Fruit fly (Drosophila melanogaster) ovary, adult (tissue): Measurements from ENCODE around the gene Lsp1gamma.

ENCODE experiments used
- CG17801 ChIP-seq: fragments of 200-800 bp; optimal IDR thresholded peaks from 2 replicates; lab custom pipeline; 2019; ENCODE audit warnings: missing biosample characterization, mild to moderate bottlenecking, missing genetic modification characterization, moderate library complexity; ENCODE audit not compliant: partially characterized antibody

Lsp1gamma gene

DNA sequence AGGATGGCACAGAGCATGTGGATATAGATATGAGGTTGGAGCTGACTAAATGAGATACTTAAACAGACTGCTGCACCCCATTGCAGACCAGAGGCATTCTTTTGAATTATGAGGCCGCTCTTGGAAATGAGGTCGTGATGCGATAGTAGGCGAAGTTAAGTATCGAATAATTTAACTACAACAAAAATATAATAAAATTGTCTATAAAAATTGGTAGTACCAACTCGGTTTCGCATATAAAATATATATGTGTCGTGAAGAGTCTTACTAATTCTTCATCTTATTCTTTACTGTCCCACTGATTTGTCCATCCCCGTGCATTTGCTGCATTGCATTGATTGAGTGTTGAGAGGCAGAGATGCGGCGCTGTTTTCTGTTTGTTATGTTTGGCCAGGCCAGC lies 6.2 kb upstream of the Lsp1gamma start:
- no peak for TF ChIP-seq CG17801 (GFP tag; lab: Kevin White, UChicago)

DNA sequence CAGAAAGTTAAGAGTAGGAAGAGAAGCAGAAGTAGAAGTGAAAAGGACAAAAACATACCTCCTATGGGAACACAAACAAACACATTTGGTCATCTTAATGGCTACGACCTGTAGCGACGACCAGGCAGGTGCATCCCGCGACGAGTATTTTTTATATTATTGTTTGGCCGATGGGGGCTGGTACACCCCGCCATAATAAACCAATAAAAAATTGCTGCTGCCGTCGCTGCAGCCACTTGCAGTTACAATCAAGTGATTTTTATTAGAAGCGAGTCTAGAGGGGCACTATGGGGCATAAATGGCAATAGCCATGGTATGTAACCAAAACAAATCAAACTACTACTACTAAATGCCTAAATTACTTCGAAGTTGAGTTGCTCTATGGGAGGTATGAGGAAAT lies 5.7 kb upstream of the Lsp1gamma start:
- no peak for TF ChIP-seq CG17801 (GFP tag; lab: Kevin White, UChicago)

DNA sequence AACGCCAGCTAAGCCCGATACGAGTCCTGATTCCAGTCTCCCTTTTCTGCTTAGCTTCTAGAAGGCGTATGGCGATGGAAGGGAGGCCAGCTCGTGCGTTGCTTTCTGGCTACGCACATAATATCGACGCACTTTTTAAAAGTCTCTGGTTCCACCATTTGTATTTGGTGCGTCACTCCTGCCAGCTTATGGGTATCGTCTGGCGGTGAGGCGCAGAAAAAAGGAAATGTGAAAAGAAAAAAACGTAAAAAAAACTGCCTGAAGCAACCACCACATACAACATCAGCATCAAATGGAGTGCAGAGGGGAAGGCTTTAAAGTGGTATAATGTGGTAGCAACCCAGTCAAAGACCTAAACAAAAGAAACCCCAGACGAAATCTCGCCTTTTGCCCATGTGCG lies 3.1 kb downstream of the Lsp1gamma start:
- no peak for TF ChIP-seq CG17801 (GFP tag; lab: Kevin White, UChicago)

DNA sequence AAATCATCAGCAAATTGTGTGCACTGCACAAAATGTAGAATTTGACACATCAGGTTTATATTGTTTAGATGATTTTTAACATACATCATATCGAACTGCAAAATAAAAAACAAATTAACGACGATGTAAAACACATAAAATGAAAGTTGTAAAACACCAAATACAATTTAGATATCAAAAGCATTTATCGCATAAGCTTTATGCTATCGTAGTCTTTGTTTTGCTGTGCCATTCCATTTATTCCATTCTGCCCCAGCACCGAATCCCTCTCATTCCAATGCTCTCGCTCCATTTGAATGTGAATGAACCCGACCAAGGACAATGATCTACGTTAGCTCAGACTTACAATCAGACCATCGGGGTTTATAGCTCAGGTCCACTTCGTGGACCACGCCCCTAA lies 5.0 kb downstream of the Lsp1gamma start:
- no peak for TF ChIP-seq CG17801 (GFP tag; lab: Kevin White, UChicago)

DNA sequence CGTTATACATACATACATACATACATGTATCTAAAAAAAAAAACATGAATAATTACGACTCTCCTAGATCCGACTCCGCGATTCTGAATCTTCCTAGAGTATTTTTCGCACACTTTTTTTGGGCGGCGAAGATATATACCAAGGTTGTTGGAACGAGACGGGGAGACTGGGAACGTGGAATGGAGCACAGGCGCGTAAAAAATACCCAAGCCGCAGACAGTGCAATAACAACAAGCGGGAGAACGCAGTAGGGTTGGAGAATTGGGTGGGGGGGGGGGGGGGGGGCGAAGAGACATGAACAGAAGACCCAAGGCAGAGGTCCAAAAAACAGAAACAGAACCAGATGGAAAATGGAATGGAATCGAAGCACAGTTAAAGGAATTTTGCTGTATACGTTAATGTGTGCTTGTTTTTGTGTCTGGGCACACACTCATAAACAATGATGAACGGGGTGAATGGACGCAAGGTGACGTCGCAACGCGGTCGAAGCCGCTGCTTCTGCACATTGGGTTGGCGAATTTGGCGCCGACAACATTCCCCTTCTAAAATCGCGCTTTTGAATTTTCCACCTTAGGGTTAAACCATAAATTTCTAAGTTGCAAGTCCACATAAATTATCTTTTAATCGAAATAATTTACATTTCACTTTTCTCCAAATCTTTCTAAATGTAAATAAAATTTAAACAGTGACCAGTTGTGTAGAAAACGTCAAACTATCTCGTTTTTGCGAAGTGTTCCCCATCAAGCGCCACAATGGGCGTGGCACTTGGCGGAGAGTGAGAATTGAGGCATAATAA lies 7.3 kb downstream of the Lsp1gamma start:
- TF ChIP-seq CG17801 (GFP tag; lab: Kevin White, UChicago) = no peak

DNA sequence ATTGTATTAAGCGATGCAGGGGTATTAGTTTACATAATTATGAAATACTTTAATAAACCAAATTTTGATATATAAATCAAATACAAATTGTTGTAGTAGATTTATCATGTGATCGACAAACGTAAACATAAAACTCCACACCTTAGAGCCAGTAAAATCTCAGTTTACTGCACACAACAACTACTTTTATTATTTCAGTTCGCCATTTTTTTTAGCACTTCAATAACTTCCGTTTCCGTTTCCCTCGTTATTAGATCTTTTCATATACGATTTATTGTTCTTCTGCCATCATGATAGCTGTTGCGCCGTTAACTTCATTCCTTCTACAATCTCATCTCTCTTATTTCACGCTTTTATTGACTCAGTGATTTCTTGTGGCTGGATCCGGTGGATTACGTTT lies 9.0 kb downstream of the Lsp1gamma start, which contains the start of gene CG13405:
Gene CG13405 (minus strand): TSS at position 101 of the 400 bp plus-strand sequence.
- no peak for TF ChIP-seq CG17801 (GFP tag; lab: Kevin White, UChicago)

DNA sequence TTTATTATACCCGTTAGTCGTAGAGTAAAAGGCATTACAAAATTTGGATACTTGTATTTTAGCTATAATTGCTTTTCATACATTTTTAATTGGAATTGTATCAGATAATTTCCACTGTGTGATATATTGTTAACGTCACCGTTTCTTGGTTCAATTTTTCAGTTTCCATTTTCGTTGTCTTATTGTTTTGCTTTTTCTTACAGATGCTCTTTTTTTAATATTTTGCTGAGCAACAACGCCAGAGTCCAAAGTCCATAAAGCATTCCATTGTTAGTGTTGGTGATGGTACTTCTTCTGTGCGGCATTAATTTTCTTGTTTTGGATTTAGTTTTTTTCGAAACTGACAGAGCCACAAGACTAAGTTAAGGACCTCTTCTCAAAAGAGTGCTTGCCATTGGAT lies 16.7 kb downstream of the Lsp1gamma start:
- TF ChIP-seq CG17801 (GFP tag; lab: Kevin White, UChicago) = peak; percentile 85

DNA sequence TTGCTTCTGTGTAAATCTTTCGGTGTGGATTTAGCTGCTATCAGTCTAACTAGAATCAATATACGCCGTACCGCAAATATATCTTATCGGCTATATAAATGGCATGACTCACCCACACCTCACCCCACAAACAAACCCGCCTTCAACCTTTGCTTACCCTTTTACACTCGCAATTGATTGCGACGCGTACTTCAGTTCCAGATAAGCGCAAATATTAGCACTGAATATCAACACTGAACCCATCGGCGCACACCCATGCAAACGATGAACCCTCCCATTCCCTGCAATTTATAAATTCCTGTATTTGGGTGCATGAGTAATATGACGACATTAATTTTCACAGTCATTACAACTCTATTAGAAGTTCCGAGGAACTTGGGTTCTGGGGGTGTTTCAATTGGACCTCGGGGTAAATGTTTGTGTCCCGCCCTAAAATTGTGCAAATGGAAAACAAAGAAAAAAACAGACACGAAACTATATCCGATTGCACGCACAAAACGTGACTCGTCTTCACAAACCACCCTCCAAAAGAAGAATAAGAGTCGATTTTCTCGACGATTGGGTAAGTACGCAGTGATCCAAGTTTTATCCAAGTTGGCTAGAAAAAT lies 19.1 kb downstream of the Lsp1gamma start:
- no peak for TF ChIP-seq CG17801 (GFP tag; lab: Kevin White, UChicago)

DNA sequence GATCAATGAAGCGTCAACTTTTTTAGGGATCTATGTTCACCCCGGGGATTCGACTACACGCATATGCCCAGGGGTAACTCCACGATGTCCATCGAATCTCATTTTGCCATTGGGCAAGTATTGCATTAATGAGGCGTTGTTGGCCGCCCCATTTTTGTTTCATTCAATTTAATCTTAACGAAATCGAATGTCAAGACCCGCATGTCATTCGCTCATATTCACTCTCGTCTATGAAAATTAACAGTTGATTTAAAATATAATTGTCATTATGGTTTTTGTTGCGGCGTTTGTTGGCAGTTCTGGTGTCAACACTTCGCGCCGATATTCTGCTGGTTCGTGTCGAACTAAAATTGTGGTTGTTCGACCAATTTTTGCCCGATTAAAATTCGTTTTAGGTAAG lies 20.7 kb downstream of the Lsp1gamma start:
- no peak for TF ChIP-seq CG17801 (GFP tag; lab: Kevin White, UChicago)

DNA sequence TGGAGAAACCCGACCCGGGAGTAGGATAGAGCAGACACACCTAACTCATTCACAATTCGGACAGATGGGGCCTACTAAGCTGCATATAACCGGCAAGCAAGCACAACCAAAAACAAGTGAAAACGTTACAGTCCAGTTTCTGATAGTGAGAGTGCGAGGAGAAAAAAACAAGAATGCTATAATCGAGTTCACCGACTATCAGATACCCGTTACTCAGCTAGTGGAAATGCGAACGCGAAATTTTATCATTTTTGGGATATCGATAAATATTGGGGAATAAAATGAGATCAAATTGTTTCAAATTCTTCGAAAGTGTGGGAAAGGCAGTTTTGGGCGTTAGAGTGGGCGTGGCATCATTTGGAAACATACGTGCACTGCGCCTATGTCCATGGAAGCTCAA lies 24.7 kb downstream of the Lsp1gamma start:
- TF ChIP-seq CG17801 (GFP tag; lab: Kevin White, UChicago) = no peak

DNA sequence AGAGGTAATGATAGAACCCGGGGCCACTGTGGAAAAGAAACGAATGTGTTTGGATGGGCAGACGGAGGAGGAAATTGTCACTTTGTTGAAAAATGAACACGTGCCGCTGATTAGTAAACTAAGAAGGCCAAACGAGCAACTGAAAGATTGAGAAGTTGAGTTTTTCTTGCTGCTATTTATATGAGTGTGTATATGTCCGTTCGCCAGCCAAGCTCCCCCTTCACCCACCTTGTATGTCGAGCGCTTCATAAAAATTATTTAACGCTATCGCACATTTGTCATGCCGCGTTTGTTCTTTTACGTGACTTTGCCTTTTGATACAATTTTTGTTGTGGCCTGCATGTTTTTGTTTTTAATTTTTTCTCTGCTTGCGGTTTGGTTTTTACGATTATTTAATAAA lies 25.7 kb downstream of the Lsp1gamma start:
- TF ChIP-seq CG17801 (GFP tag; lab: Kevin White, UChicago) = peak; percentile 44

DNA sequence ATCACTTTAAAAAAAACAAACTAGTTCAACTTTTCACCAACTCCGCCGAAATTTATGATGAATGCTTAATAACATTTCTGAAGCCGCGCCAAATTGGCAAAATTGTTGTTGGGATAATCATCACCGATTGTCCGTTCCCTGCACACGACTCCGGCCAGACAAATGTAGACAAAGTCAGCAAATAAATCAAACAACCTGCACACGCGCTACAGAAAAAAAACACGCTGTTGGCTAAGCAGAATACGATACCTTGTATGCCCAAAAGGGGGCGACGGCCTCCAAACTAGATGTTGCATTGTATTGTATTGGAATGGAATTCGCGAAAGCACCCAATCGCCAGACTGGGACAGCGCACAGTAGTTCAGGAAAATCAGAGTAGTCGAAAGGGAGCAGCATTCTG lies 27.3 kb downstream of the Lsp1gamma start:
- no peak for TF ChIP-seq CG17801 (GFP tag; lab: Kevin White, UChicago)

DNA sequence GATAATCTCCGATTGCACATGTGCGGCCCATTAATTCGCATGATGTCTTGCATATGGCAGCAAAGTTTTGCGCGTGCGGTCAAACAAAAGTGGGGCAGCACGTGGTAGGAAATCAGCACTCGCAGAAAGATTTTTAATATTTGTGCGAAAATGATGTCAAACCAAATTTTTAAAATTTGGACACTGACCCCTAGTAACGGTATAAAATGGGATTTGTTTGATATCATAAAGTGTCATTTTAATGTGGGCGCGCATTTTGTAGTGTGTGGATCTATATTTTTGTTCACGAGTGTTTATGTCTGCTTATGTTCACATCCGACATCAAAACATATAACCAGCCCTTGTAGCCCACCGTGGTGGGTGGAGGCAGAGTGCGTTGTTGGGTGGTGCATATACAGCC lies 27.8 kb downstream of the Lsp1gamma start:
- peak; percentile 74 for TF ChIP-seq CG17801 (GFP tag; lab: Kevin White, UChicago)

DNA sequence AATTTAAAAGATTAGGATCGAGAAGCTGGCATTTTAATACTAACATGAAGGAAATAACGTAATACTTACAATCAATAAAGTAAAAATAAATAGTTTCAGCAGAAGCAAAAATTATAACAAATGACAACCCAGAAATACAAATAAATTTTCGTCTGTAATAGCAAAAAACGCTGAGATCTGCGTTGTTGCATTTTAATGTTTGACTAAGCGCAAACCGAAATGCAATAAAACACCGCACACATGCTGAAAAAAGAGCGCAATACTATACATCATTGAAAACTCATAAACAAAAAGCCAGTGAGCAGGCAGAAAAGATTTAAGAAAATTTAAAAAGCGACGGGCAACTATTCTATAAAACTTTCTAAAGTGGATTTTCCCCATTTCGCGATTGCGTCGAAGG lies 28.6 kb downstream of the Lsp1gamma start:
- TF ChIP-seq CG17801 (GFP tag; lab: Kevin White, UChicago) = no peak

DNA sequence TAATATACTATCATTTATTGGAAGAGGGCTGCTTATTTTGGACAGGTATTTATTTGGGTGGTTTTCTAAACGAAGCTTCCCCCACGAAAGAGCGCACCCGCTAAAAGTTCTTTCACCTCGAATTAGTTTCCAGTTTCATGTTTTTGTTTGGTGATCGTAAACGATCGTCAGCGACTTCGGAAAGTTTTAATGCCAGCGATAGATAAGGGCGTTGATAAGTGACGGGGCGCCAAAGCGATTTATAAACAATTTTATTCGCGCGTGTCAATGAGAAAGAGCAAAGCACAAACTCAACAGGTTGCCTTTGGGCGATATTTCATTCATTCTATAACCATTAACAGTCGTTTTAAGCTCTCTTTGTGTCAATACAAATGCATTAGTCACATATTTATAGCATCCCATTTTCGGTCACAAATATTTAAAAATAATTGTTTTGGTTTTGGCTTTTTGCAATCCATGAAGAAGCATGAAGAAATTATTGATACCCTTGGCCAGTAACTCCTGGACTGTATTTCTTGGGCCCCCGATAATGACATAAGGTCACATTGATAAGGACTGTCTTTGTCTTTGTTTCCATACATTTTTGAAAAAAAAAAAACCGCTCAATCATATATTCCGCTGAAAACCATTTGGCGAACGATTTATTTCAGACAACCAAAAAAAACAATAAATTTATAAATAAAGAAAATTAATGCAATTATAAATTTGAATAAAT lies 29.4 kb downstream of the Lsp1gamma start:
- no peak for TF ChIP-seq CG17801 (GFP tag; lab: Kevin White, UChicago)
